Worm (Caenorhabditis elegans) whole organism, young adult: Measurements from ENCODE around the gene lido-11.

Experiments
- C06A6.2 ChIP-seq: fragments of 200-800 bp; sonication (Bioruptor generic); conservative IDR thresholded peaks from 2 replicates; pipeline ENCODE4 v1.3.6; 2022; ENCODE audit warnings: missing genetic modification characterization, missing compliant biosample characterization
- C17E4.6 ChIP-seq: fragments of 200-800 bp; sonication (Bioruptor generic); IDR thresholded peaks from 2 replicates; pipeline ENCODE4 v1.3.6; 2022; ENCODE audit warnings: missing genetic modification reagents, missing genetic modification characterization, missing compliant biosample characterization
- D2030.7 ChIP-seq: fragments of 200-800 bp; sonication (Bioruptor generic); IDR thresholded peaks from 2 replicates; pipeline ENCODE4 v1.3.6; 2022; ENCODE audit warnings: missing genetic modification reagents, missing genetic modification characterization, missing compliant biosample characterization
- F10E7.11 ChIP-seq: sonication (generic microtip); optimal IDR thresholded peaks from 2 replicates; lab custom pipeline; 2017; ENCODE audit warnings: mild to moderate bottlenecking, missing genetic modification characterization, moderate library complexity, missing compliant biosample characterization
- F22D6.2 ChIP-seq: sonication (generic microtip); optimal IDR thresholded peaks from 2 replicates; lab custom pipeline; 2016; ENCODE audit warnings: mild to moderate bottlenecking, missing genetic modification characterization, missing compliant biosample characterization
- F33H1.4 ChIP-seq: fragments of 200-800 bp; sonication (Bioruptor generic); IDR thresholded peaks from 2 replicates; pipeline ENCODE4 v1.3.6; 2022; ENCODE audit warnings: missing genetic modification reagents, missing genetic modification characterization, missing compliant biosample characterization
- F49E8.2 ChIP-seq: sonication (generic microtip); optimal IDR thresholded peaks from 3 replicates; lab custom pipeline; 2017; ENCODE audit warnings: missing genetic modification characterization, mild to moderate bottlenecking, missing compliant biosample characterization, antibody characterized with exemption, moderate library complexity; ENCODE audit not compliant: insufficient read depth
- F55B11.4 ChIP-seq: sonication (generic microtip); optimal IDR thresholded peaks from 2 replicates; lab custom pipeline; 2016; ENCODE audit warnings: missing compliant biosample characterization, missing genetic modification characterization, borderline replicate concordance; ENCODE audit not compliant: insufficient read depth
- F57C9.4 ChIP-seq: sonication (generic microtip); optimal IDR thresholded peaks from 2 replicates; lab custom pipeline; 2017; ENCODE audit warnings: mild to moderate bottlenecking, missing genetic modification characterization, missing compliant biosample characterization
- Y67H2A.10 ChIP-seq: fragments of 200-800 bp; sonication (Bioruptor generic); conservative IDR thresholded peaks from 2 replicates; pipeline ENCODE4 v1.3.6; 2022; ENCODE audit warnings: missing genetic modification reagents, missing genetic modification characterization, missing compliant biosample characterization
- ama-1 ChIP-seq, 3 experiments: fragments of 150-350 bp in 1 of 3; sonication (generic microtip) in 2 of 3; optimal IDR thresholded peaks; 2 replicates each; lab custom pipeline; 2014 to 2018; ENCODE audit warnings: missing biosample characterization in 2 of 3, missing genetic modification characterization in 2 of 3, missing genetic modification reagents in 2 of 3
- aptf-3 ChIP-seq: fragments of 200-800 bp; sonication (Bioruptor generic); IDR thresholded peaks from 2 replicates; pipeline ENCODE4 v1.3.6; 2022; ENCODE audit warnings: missing genetic modification characterization, missing compliant biosample characterization
- atf-7 ChIP-seq: sonication (generic microtip); optimal IDR thresholded peaks from 2 replicates; lab custom pipeline; 2017; ENCODE audit warnings: mild to moderate bottlenecking, missing genetic modification characterization, missing compliant biosample characterization
- attf-5 ChIP-seq: fragments of 200-800 bp; sonication (Bioruptor generic); optimal IDR thresholded peaks from 2 replicates; lab custom pipeline; 2018; ENCODE audit warnings: mild to moderate bottlenecking, missing genetic modification characterization, missing compliant biosample characterization
- bed-1 ChIP-seq: fragments of 200-800 bp; sonication (Bioruptor generic); IDR thresholded peaks from 2 replicates; pipeline ENCODE4 v1.3.6; 2022; ENCODE audit warnings: missing genetic modification reagents, missing genetic modification characterization, missing compliant biosample characterization
- bed-2 ChIP-seq: fragments of 200-800 bp; sonication (Bioruptor generic); IDR thresholded peaks from 2 replicates; pipeline ENCODE4 v1.3.6; 2022; ENCODE audit warnings: missing genetic modification reagents, missing genetic modification characterization, missing compliant biosample characterization
- ccch-3 ChIP-seq: fragments of 200-800 bp; sonication (Bioruptor generic); optimal IDR thresholded peaks from 2 replicates; lab custom pipeline; 2018; ENCODE audit warnings: mild to moderate bottlenecking, missing genetic modification characterization, missing compliant biosample characterization
- cebp-1 ChIP-seq, 2 experiments: fragments of 200-800 bp in 1 of 2; sonication (Bioruptor generic) in 1 of 2; sonication (generic microtip) in 1 of 2; IDR thresholded peaks in 1 of 2; optimal IDR thresholded peaks in 1 of 2; 2 replicates each; pipeline versions ENCODE4 v1.3.6 to Lab custom; 2017 to 2022; ENCODE audit warnings: missing compliant biosample characterization in 2 of 2, missing genetic modification characterization in 2 of 2, mild to moderate bottlenecking in 1 of 2, missing genetic modification reagents in 1 of 2, moderate library complexity in 1 of 2
- ceh-100 ChIP-seq: fragments of 200-800 bp; sonication (Bioruptor generic); IDR thresholded peaks from 2 replicates; pipeline ENCODE4 v1.3.6; 2022; ENCODE audit warnings: missing genetic modification reagents, missing genetic modification characterization, missing compliant biosample characterization
- ceh-58 ChIP-seq: fragments of 200-800 bp; sonication (Bioruptor generic); IDR thresholded peaks from 2 replicates; pipeline ENCODE4 v1.3.6; 2022; ENCODE audit warnings: missing genetic modification characterization, missing compliant biosample characterization
- dpl-1 ChIP-seq: fragments of 150-350 bp; optimal IDR thresholded peaks from 2 replicates; lab custom pipeline; 2014; ENCODE audit warnings: missing biosample characterization, missing genetic modification reagents, missing genetic modification characterization
- egl-44 ChIP-seq: fragments of 200-800 bp; sonication (Bioruptor generic); IDR thresholded peaks from 2 replicates; pipeline ENCODE4 v1.3.6; 2022; ENCODE audit warnings: missing genetic modification reagents, missing genetic modification characterization, missing compliant biosample characterization
- ets-4 ChIP-seq: fragments of 200-800 bp; sonication (Bioruptor generic); optimal IDR thresholded peaks from 2 replicates; lab custom pipeline; 2018; ENCODE audit warnings: mild to moderate bottlenecking, missing genetic modification characterization, missing compliant biosample characterization
- gei-17 ChIP-seq: fragments of 200-800 bp; sonication (Bioruptor generic); optimal IDR thresholded peaks from 2 replicates; lab custom pipeline; 2018; ENCODE audit warnings: mild to moderate bottlenecking, missing genetic modification characterization, missing compliant biosample characterization
- hlh-12 ChIP-seq: sonication (generic microtip); optimal IDR thresholded peaks from 2 replicates; lab custom pipeline; 2016; ENCODE audit warnings: missing genetic modification characterization, missing compliant biosample characterization
- hlh-26 ChIP-seq: fragments of 200-800 bp; sonication (Bioruptor generic); conservative IDR thresholded peaks from 2 replicates; pipeline ENCODE4 v1.3.6; 2022; ENCODE audit warnings: missing genetic modification reagents, missing genetic modification characterization, missing compliant biosample characterization
- hmg-20 ChIP-seq: fragments of 200-800 bp; sonication (Bioruptor generic); IDR thresholded peaks from 2 replicates; pipeline ENCODE4 v1.3.6; 2022; ENCODE audit warnings: missing genetic modification reagents, missing genetic modification characterization, missing compliant biosample characterization
- hsf-1 ChIP-seq: fragments of 200-800 bp; sonication (Bioruptor generic); IDR thresholded peaks from 2 replicates; pipeline ENCODE4 v1.3.6; 2022; ENCODE audit warnings: missing genetic modification reagents, missing genetic modification characterization, missing compliant biosample characterization
- let-607 ChIP-seq, 2 experiments: fragments of 200-800 bp in 1 of 2; sonication (Bioruptor generic) in 1 of 2; sonication (generic microtip) in 1 of 2; optimal IDR thresholded peaks; 2 replicates each; lab custom pipeline; 2016 to 2018; ENCODE audit warnings: mild to moderate bottlenecking in 2 of 2, missing compliant biosample characterization in 2 of 2, missing genetic modification characterization in 2 of 2, moderate library complexity in 2 of 2, missing genotype in 1 of 2
- lin-40 ChIP-seq: sonication (generic microtip); optimal IDR thresholded peaks from 2 replicates; lab custom pipeline; 2016; ENCODE audit warnings: missing genetic modification characterization, mild to moderate bottlenecking, missing compliant biosample characterization, missing genotype, missing genetic modification reagents
- nfya-1 ChIP-seq: sonication (generic microtip); optimal IDR thresholded peaks from 2 replicates; lab custom pipeline; 2017; ENCODE audit warnings: antibody characterized with exemption, missing compliant biosample characterization, missing genetic modification characterization, borderline replicate concordance; ENCODE audit not compliant: insufficient read depth
- nfyb-1 ChIP-seq: fragments of 200-800 bp; sonication (Bioruptor generic); IDR thresholded peaks from 2 replicates; pipeline ENCODE4 v1.3.6; 2022; ENCODE audit warnings: missing genetic modification reagents, missing genetic modification characterization, missing compliant biosample characterization
- nhr-120 ChIP-seq: fragments of 200-800 bp; sonication (Bioruptor generic); IDR thresholded peaks from 2 replicates; pipeline ENCODE4 v1.3.6; 2022; ENCODE audit warnings: missing genetic modification characterization, missing compliant biosample characterization
- pbrm-1 ChIP-seq: fragments of 200-800 bp; sonication (Bioruptor generic); IDR thresholded peaks from 2 replicates; pipeline ENCODE4 v1.3.6; 2022; ENCODE audit warnings: missing genetic modification reagents, missing genetic modification characterization, missing compliant biosample characterization
- repo-1 ChIP-seq: sonication (generic microtip); optimal IDR thresholded peaks from 2 replicates; lab custom pipeline; 2017; ENCODE audit warnings: mild to moderate bottlenecking, missing genetic modification characterization, missing compliant biosample characterization
- sdz-38 ChIP-seq: sonication (generic microtip); optimal IDR thresholded peaks from 2 replicates; lab custom pipeline; 2016; ENCODE audit warnings: missing genotype, missing genetic modification characterization, missing compliant biosample characterization
- snpc-1.3 ChIP-seq: sonication (generic microtip); optimal IDR thresholded peaks from 2 replicates; lab custom pipeline; 2017; ENCODE audit warnings: missing genetic modification characterization, mild to moderate bottlenecking, missing compliant biosample characterization, antibody characterized with exemption, moderate library complexity, missing genotype, missing genetic modification reagents; ENCODE audit not compliant: insufficient read depth
- snpc-4 ChIP-seq, 5 experiments: fragments of 150-350 bp in 1 of 5; sonication (generic microtip) in 4 of 5; optimal IDR thresholded peaks; 2 replicates each; lab custom pipeline; 2014 to 2018; ENCODE audit warnings: missing genetic modification characterization in 5 of 5, missing biosample characterization in 3 of 5, antibody characterized with exemption in 2 of 5, mild to moderate bottlenecking in 2 of 5, missing compliant biosample characterization in 2 of 5, missing genotype in 2 of 5, moderate library complexity in 2 of 5, missing genetic modification reagents in 1 of 5
- sptf-2 ChIP-seq: fragments of 200-800 bp; sonication (Bioruptor generic); optimal IDR thresholded peaks from 2 replicates; lab custom pipeline; 2018; ENCODE audit warnings: mild to moderate bottlenecking, missing genetic modification characterization, missing compliant biosample characterization
- unc-130 ChIP-seq: sonication (generic microtip); optimal IDR thresholded peaks from 2 replicates; lab custom pipeline; 2016; ENCODE audit warnings: missing genetic modification reagents, missing genetic modification characterization, missing compliant biosample characterization
- unc-62 ChIP-seq: fragments of 150-350 bp; optimal IDR thresholded peaks from 2 replicates; lab custom pipeline; 2014; ENCODE audit warnings: missing biosample characterization, missing genetic modification reagents, missing genetic modification characterization
- ztf-22 ChIP-seq: fragments of 200-800 bp; sonication (Bioruptor generic); optimal IDR thresholded peaks from 2 replicates; lab custom pipeline; 2018; ENCODE audit warnings: mild to moderate bottlenecking, missing genetic modification characterization, moderate library complexity, missing compliant biosample characterization
- ztf-26 ChIP-seq: sonication (generic microtip); optimal IDR thresholded peaks from 2 replicates; lab custom pipeline; 2017; ENCODE audit warnings: missing genetic modification characterization, missing compliant biosample characterization

The lido-11 gene

ce11 chrII:2987122-2987556 is 16.6 kb upstream of the lido-11 start (continued):
- TF ChIP-seq atf-7 (no peak), F57C9.4 (tag; lab: Kevin White, UChicago) (no peak), pbrm-1 (no peak), C17E4.6 (GFP tag; lab: Robert Waterston, UW) (no peak), hsf-1 (GFP tag; lab: Robert Waterston, UW) (no peak), F33H1.4 (GFP tag; lab: Robert Waterston, UW) (no peak), ets-4 (GFP tag; lab: Kevin White, UChicago) (no peak), ceh-100 (GFP tag; lab: Robert Waterston, UW) (no peak), aptf-3 (GFP tag; lab: Robert Waterston, UW) (no peak), repo-1 (tag; lab: Kevin White, UChicago) (no peak), bed-1 (GFP tag; lab: Robert Waterston, UW) (no peak), F49E8.2 (tag; lab: Kevin White, UChicago) (no peak), ama-1 (optimal IDR thresholded peaks at IDR 0.05; lab: Kevin White, UChicago) (no peak), ama-1 (GFP tag; optimal IDR thresholded peaks at IDR 0.05; lab: Kevin White, UChicago) (no peak), gei-17 (GFP tag; lab: Kevin White, UChicago) (no peak), nfyb-1 (GFP tag; lab: Robert Waterston, UW) (no peak), F22D6.2 (no peak), lin-40 (tag; lab: Kevin White, UChicago) (no peak), ztf-22 (GFP tag; lab: Kevin White, UChicago) (no peak), unc-62 (GFP tag; lab: Kevin White, UChicago) (no peak), let-607 (tag; optimal IDR thresholded peaks at IDR 0.05; lab: Kevin White, UChicago) (no peak), snpc-4 (GFP tag; optimal IDR thresholded peaks at IDR 0.05; lab: Kevin White, UChicago) (no peak), snpc-4 (tag; optimal IDR thresholded peaks at IDR 0.05; lab: Kevin White, UChicago) (peak; percentile 7 to 82 (median 44)), unc-130 (GFP tag; lab: Kevin White, UChicago) (no peak), snpc-1.3 (tag; lab: Kevin White, UChicago) (no peak), ceh-58 (GFP tag; lab: Robert Waterston, UW) (no peak), sdz-38 (tag; lab: Kevin White, UChicago) (no peak), dpl-1 (GFP tag; lab: Kevin White, UChicago) (no peak), egl-44 (GFP tag; lab: Robert Waterston, UW) (no peak), hlh-12 (tag; lab: Kevin White, UChicago) (no peak), ccch-3 (no peak), C06A6.2 (GFP tag; lab: Robert Waterston, UW) (no peak), bed-2 (GFP tag; lab: Robert Waterston, UW) (peak; percentile 43; the same call in 1 of the 2 replicates), hlh-26 (GFP tag; lab: Robert Waterston, UW) (no peak), D2030.7 (GFP tag; lab: Robert Waterston, UW) (no peak), Y67H2A.10 (GFP tag; lab: Robert Waterston, UW) (no peak), cebp-1 (GFP tag; IDR thresholded peaks at IDR 0.05; lab: Robert Waterston, UW) (no peak), cebp-1 (tag; optimal IDR thresholded peaks at IDR 0.05; lab: Kevin White, UChicago) (peak; percentile 50), ztf-26 (tag; lab: Kevin White, UChicago) (no peak), F10E7.11 (no peak), attf-5 (no peak), nfya-1 (tag; lab: Kevin White, UChicago) (no peak), sptf-2 (GFP tag; lab: Kevin White, UChicago) (no peak), F55B11.4 (tag; lab: Kevin White, UChicago) (no peak), nhr-120 (no peak), hmg-20 (GFP tag; lab: Robert Waterston, UW) (no peak)
